Worm (Caenorhabditis elegans) whole organism, early embryonic: ENCODE measurements around the gene Y45G5AM.7.

Source experiments
- B0310.2 ChIP-seq: sonication (generic microtip); optimal IDR thresholded peaks from 2 replicates; lab custom pipeline; 2016; ENCODE audit warnings: mild to moderate bottlenecking, missing genetic modification characterization, missing compliant biosample characterization
- F13C5.2 ChIP-seq: sonication (generic microtip); optimal IDR thresholded peaks from 2 replicates; lab custom pipeline; 2017; ENCODE audit warnings: mild to moderate bottlenecking, missing genetic modification characterization, inconsistent platforms, missing compliant biosample characterization
- aly-1 ChIP-seq: sonication (generic microtip); optimal IDR thresholded peaks from 2 replicates; lab custom pipeline; 2016; ENCODE audit warnings: missing genetic modification characterization, missing compliant biosample characterization
- ama-1 ChIP-seq: fragments of 150-350 bp; optimal IDR thresholded peaks from 2 replicates; lab custom pipeline; 2014
- ceh-13 ChIP-seq: fragments of 200-800 bp; sonication (Bioruptor generic); optimal IDR thresholded peaks from 2 replicates; lab custom pipeline; 2018; ENCODE audit warnings: mild to moderate bottlenecking, missing genetic modification characterization, missing compliant biosample characterization
- ceh-36 ChIP-seq: sonication (generic microtip); optimal IDR thresholded peaks from 2 replicates; lab custom pipeline; 2016; ENCODE audit warnings: missing genetic modification characterization, inconsistent platforms, missing compliant biosample characterization
- ets-7 ChIP-seq: sonication (generic microtip); optimal IDR thresholded peaks from 2 replicates; lab custom pipeline; 2016; ENCODE audit warnings: missing genotype, missing genetic modification characterization, missing compliant biosample characterization
- flt-1 ChIP-seq: fragments of 200-800 bp; sonication (Bioruptor generic); IDR thresholded peaks from 2 replicates; pipeline ENCODE4 v1.3.6; 2022; ENCODE audit warnings: missing genetic modification characterization, missing compliant biosample characterization
- hmbx-1 ChIP-seq: sonication (generic microtip); optimal IDR thresholded peaks from 2 replicates; lab custom pipeline; 2016; ENCODE audit warnings: mild to moderate bottlenecking, missing genetic modification characterization, missing compliant biosample characterization
- hmg-4 ChIP-seq: fragments of 200-800 bp; sonication (Bioruptor generic); optimal IDR thresholded peaks from 2 replicates; lab custom pipeline; 2018; ENCODE audit warnings: mild to moderate bottlenecking, missing genetic modification characterization, missing compliant biosample characterization
- hnd-1 ChIP-seq: sonication (generic microtip); optimal IDR thresholded peaks from 2 replicates; lab custom pipeline; 2016; ENCODE audit warnings: missing genetic modification characterization, missing compliant biosample characterization
- pes-1 ChIP-seq: fragments of 200-800 bp; sonication (Bioruptor generic); IDR thresholded peaks from 2 replicates; pipeline ENCODE4 v1.3.6; 2022; ENCODE audit warnings: missing genetic modification reagents, missing genetic modification characterization, missing compliant biosample characterization
- scrt-1 ChIP-seq: fragments of 200-800 bp; sonication (Bioruptor generic); IDR thresholded peaks from 2 replicates; pipeline ENCODE4 v1.3.6; 2022; ENCODE audit warnings: missing genetic modification characterization, missing compliant biosample characterization
- sea-1 ChIP-seq: fragments of 200-800 bp; sonication (Bioruptor generic); conservative IDR thresholded peaks from 2 replicates; pipeline ENCODE4 v1.3.6; 2022; ENCODE audit warnings: missing genetic modification characterization, missing compliant biosample characterization
- tbx-11 ChIP-seq: fragments of 200-800 bp; sonication (Bioruptor generic); IDR thresholded peaks from 2 replicates; pipeline ENCODE4 v1.3.6; 2022; ENCODE audit warnings: missing genetic modification characterization, missing compliant biosample characterization
- tbx-37 ChIP-seq: fragments of 200-800 bp; sonication (Bioruptor generic); conservative IDR thresholded peaks from 2 replicates; pipeline ENCODE4 v1.3.6; 2022; ENCODE audit warnings: missing genetic modification reagents, missing genetic modification characterization, missing compliant biosample characterization
- tra-4 ChIP-seq: sonication (generic microtip); optimal IDR thresholded peaks from 2 replicates; lab custom pipeline; 2017; ENCODE audit warnings: missing genetic modification characterization, missing compliant biosample characterization

Gene Y45G5AM.7

ce11 chrV:4169658-4170057, 380 bp downstream of the Y45G5AM.7 start:
- TF ChIP-seq sea-1 (GFP tag; lab: Robert Waterston, UW) (no peak), F13C5.2 (tag; lab: Kevin White, UChicago) (no peak)

- TF ChIP-seq tbx-37, result no peak
Measured at ce11 chrV:4168045-4168444, 2.0 kb downstream of the Y45G5AM.7 start.

ce11 chrV:4164504-4164959, 5.5 kb downstream of the Y45G5AM.7 start, which contains the start of gene Y45G5AM.3:
Gene Y45G5AM.3 (plus strand): TSS chrV:4164554.
- TF ChIP-seq sea-1 (GFP tag; lab: Robert Waterston, UW), result no peak
- TF ChIP-seq pes-1 (GFP tag; lab: Robert Waterston, UW), result no peak
- no peak for TF ChIP-seq flt-1 (GFP tag; lab: Robert Waterston, UW)
- no peak for TF ChIP-seq ceh-36 (tag; lab: Kevin White, UChicago)
- no peak for TF ChIP-seq tbx-37
- no peak for TF ChIP-seq B0310.2 (tag; lab: Kevin White, UChicago)
- no peak for TF ChIP-seq ama-1 (lab: Kevin White, UChicago)
- no peak for TF ChIP-seq ceh-13
- TF ChIP-seq scrt-1 (GFP tag; lab: Robert Waterston, UW), result no peak
- TF ChIP-seq aly-1 (tag; lab: Kevin White, UChicago), result no peak
- no peak for TF ChIP-seq ets-7 (tag; lab: Kevin White, UChicago)
- TF ChIP-seq tbx-11 (GFP tag; lab: Robert Waterston, UW), result no peak
- TF ChIP-seq F13C5.2 (tag; lab: Kevin White, UChicago), result no peak
- TF ChIP-seq tra-4 (tag; lab: Kevin White, UChicago), result no peak
- no peak for TF ChIP-seq hmg-4 (GFP tag; lab: Kevin White, UChicago)
- TF ChIP-seq hmbx-1 (tag; lab: Kevin White, UChicago), result no peak
- TF ChIP-seq hnd-1 (tag; lab: Kevin White, UChicago), result no peak

ce11 chrV:4162922-4163321, 7.1 kb downstream of the Y45G5AM.7 start, which contains the start of gene Y45G5AM.4:
Gene Y45G5AM.4 (plus strand): TSS chrV:4163222.
- TF ChIP-seq pes-1 (GFP tag; lab: Robert Waterston, UW), result no peak
- TF ChIP-seq ama-1 (lab: Kevin White, UChicago), result no peak
- no peak for TF ChIP-seq sea-1 (GFP tag; lab: Robert Waterston, UW)
- no peak for TF ChIP-seq F13C5.2 (tag; lab: Kevin White, UChicago)

ce11 chrV:4160086-4160485, 10.0 kb downstream of the Y45G5AM.7 start, which contains the start of gene Y45G5AM.5:
Gene Y45G5AM.5 (plus strand): TSS chrV:4160386.
- TF ChIP-seq ets-7 (tag; lab: Kevin White, UChicago), result no peak
- no peak for TF ChIP-seq pes-1 (GFP tag; lab: Robert Waterston, UW)
- TF ChIP-seq tbx-11 (GFP tag; lab: Robert Waterston, UW), result no peak
- TF ChIP-seq hmbx-1 (tag; lab: Kevin White, UChicago), result no peak

ce11 chrV:4157291-4157690, 12.7 kb downstream of the Y45G5AM.7 start:
- TF ChIP-seq tbx-37 (no peak), pes-1 (GFP tag; lab: Robert Waterston, UW) (no peak), flt-1 (GFP tag; lab: Robert Waterston, UW) (no peak)

ce11 chrV:4152200-4152599, 17.8 kb downstream of the Y45G5AM.7 start, which contains the start of gene Y45G5AM.6:
Gene Y45G5AM.6 (minus strand): TSS chrV:4152300.
- TF ChIP-seq B0310.2 (tag; lab: Kevin White, UChicago) (no peak), pes-1 (GFP tag; lab: Robert Waterston, UW) (no peak), hnd-1 (tag; lab: Kevin White, UChicago) (no peak)

- TF ChIP-seq hmbx-1 (tag; lab: Kevin White, UChicago) (no peak), aly-1 (tag; lab: Kevin White, UChicago) (no peak), sea-1 (GFP tag; lab: Robert Waterston, UW) (no peak), hmg-4 (GFP tag; lab: Kevin White, UChicago) (no peak), hnd-1 (tag; lab: Kevin White, UChicago) (no peak), scrt-1 (GFP tag; lab: Robert Waterston, UW) (no peak), ets-7 (tag; lab: Kevin White, UChicago) (no peak), B0310.2 (tag; lab: Kevin White, UChicago) (no peak), F13C5.2 (tag; lab: Kevin White, UChicago) (no peak), flt-1 (GFP tag; lab: Robert Waterston, UW) (no peak), tra-4 (tag; lab: Kevin White, UChicago) (no peak), ama-1 (lab: Kevin White, UChicago) (no peak)
Measured at ce11 chrV:4151400-4151799, 18.6 kb downstream of the Y45G5AM.7 start.

- TF ChIP-seq F13C5.2 (tag; lab: Kevin White, UChicago) (no peak), scrt-1 (GFP tag; lab: Robert Waterston, UW) (no peak), ama-1 (lab: Kevin White, UChicago) (no peak), ceh-36 (tag; lab: Kevin White, UChicago) (no peak), pes-1 (GFP tag; lab: Robert Waterston, UW) (no peak), ets-7 (tag; lab: Kevin White, UChicago) (no peak), hmbx-1 (tag; lab: Kevin White, UChicago) (no peak), B0310.2 (tag; lab: Kevin White, UChicago) (no peak), tbx-11 (GFP tag; lab: Robert Waterston, UW) (no peak), aly-1 (tag; lab: Kevin White, UChicago) (no peak), sea-1 (GFP tag; lab: Robert Waterston, UW) (no peak), hmg-4 (GFP tag; lab: Kevin White, UChicago) (no peak), tbx-37 (no peak)
Measured at ce11 chrV:4144205-4144604, 25.8 kb downstream of the Y45G5AM.7 start, which contains the start of gene Y45G5AL.1. Gene Y45G5AL.1 (plus strand): TSS chrV:4144505.
